Fruit fly (Drosophila melanogaster) whole organism, prepupa: ENCODE data around the gene CG3168.

ENCODE experiments used
- CG4318 ChIP-seq: fragments of 200-800 bp; sonication (Bioruptor generic); optimal IDR thresholded peaks from 3 replicates; lab custom pipeline; 2017; ENCODE audit warnings: missing biosample characterization, mild to moderate bottlenecking, missing genetic modification characterization
- CG8319 ChIP-seq: fragments of 200-800 bp; sonication (Bioruptor generic); optimal IDR thresholded peaks from 3 replicates; lab custom pipeline; 2016; ENCODE audit warnings: missing biosample characterization, missing genetic modification characterization
- Hr38 ChIP-seq: sonication (Bioruptor generic); optimal IDR thresholded peaks from 2 replicates; lab custom pipeline; 2016; ENCODE audit warnings: missing biosample characterization, missing genetic modification characterization
- vri ChIP-seq: fragments of 200-800 bp; sonication (Bioruptor generic); optimal IDR thresholded peaks from 3 replicates; lab custom pipeline; 2016; ENCODE audit warnings: missing biosample characterization, mild to moderate bottlenecking, missing genetic modification characterization

dm6 chrX:6703237-6703636 is 36.5 kb downstream of the CG3168 start:
- TF ChIP-seq Hr38 (no peak), vri (GFP tag; lab: Kevin White, UChicago) (no peak), CG8319 (no peak), CG4318 (GFP tag; lab: Kevin White, UChicago) (peak; percentile 28)
